Fruit fly (Drosophila melanogaster): ENCODE results near the gene CG13460.
A peak's percentile ranks its signal among the peaks of the same experiment; 100 is the strongest.

- TF ChIP-seq usp (GFP tag; optimal IDR thresholded peaks at IDR 0.05) (no peak), CG8478 (optimal IDR thresholded peaks at IDR 0.05) (no peak), pan (optimal IDR thresholded peaks at IDR 0.05) (no peak), psq (optimal IDR thresholded peaks at IDR 0.05) (no peak), Dll (optimal IDR thresholded peaks at IDR 0.05) (peak; percentile 28)
Measured at dm6 chr3L:15102669-15103309, 41.3 kb upstream of the CG13460 start.
